Worm (Caenorhabditis elegans): ENCODE results near the gene C53C11.2.

ce11 chrX:17336354-17336753, at the start of gene C53C11.2:
- TF ChIP-seq D1046.2 (GFP tag; IDR thresholded peaks at IDR 0.05), result no peak
- TF ChIP-seq lin-39 (tag; optimal IDR thresholded peaks at IDR 0.05), result no peak
- no peak for TF ChIP-seq tra-1 (GFP tag; IDR thresholded peaks at IDR 0.05)
- TF ChIP-seq nhr-76 (tag; optimal IDR thresholded peaks at IDR 0.05), result no peak
- no peak for TF ChIP-seq madf-9 (GFP tag; conservative IDR thresholded peaks at IDR 0.05)
- no peak for TF ChIP-seq fkh-10 (GFP tag; optimal IDR thresholded peaks at IDR 0.05)
- no peak for TF ChIP-seq lsy-2 (tag; optimal IDR thresholded peaks at IDR 0.05)
- TF ChIP-seq egl-27 (tag; optimal IDR thresholded peaks at IDR 0.05), result no peak
- no peak for TF ChIP-seq dpl-1 (GFP tag; optimal IDR thresholded peaks at IDR 0.05)
- TF ChIP-seq R02D3.7 (tag; optimal IDR thresholded peaks at IDR 0.05), result no peak
- TF ChIP-seq unc-130 (GFP tag; optimal IDR thresholded peaks at IDR 0.05), result no peak
